Worm (Caenorhabditis elegans): Measurements from ENCODE around the gene F59E12.15.
A peak's percentile ranks its signal among the peaks of the same experiment; 100 is the strongest.

DNA sequence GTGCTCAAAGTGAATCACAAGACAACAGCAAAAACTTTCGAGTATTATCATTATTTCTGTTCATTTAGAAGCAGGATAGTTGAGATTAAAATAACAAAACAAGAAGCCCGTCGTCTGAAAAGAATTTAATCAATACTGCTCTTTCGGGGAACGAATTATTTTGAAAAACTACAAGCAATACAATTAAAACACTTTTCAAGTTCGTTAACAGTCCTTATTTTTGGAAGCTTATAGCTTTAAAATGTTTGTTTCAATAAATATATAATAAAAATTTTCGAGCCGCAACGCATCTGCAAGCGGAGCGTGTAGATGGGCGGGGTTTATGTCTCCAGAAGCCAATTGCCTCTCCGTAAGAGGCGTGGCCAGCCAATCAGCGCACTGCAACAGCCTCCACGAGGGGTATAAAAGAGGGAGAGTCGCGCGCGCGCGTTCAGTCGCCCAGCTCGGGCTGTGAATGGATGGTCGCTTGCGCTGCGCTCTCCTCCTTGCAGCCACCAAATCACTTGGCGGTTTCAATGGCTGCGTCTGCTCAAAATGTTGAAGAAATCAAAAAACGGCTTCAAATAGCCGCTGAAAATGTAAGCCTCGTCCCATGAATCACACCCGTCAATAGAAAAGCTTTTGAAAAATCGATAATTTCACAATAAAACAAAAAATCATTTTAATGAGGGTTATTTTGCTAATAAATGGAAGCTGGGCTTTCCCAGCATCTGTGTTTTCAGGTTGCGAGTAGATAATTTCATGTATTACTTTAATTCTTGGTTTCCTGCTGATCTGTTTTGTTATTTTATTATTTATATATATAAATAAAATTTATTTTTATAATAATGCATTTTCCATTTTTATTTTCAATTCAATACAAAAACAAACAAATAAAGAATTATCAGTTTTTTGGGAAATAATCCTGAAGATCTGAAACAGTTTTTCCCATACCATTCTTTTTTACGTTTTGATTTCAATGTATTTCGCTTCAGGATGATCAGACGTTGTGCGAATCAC, 32.9 kb upstream of the F59E12.15 start, which contains the start of the genes ift-43 and mdt-26:
- TF ChIP-seq egl-27 (tag; optimal IDR thresholded peaks at IDR 0.05): no peak
- TF ChIP-seq fos-1 (tag; optimal IDR thresholded peaks at IDR 0.05): no peak
- peak; percentile 74 for TF ChIP-seq lsy-12 (tag; optimal IDR thresholded peaks at IDR 0.05)
- TF ChIP-seq ceh-16 (tag; optimal IDR thresholded peaks at IDR 0.05): no peak
- peak; percentile 60 for TF ChIP-seq egl-5 (tag; optimal IDR thresholded peaks at IDR 0.05)
- no peak for TF ChIP-seq ztf-11 (tag; optimal IDR thresholded peaks at IDR 0.05)
- peak; percentile 67 for TF ChIP-seq tbx-2 (tag; optimal IDR thresholded peaks at IDR 0.05)
